Worm (Caenorhabditis elegans) whole organism, young adult: ENCODE results near the gene skat-1.

Experiments used
- aptf-3 ChIP-seq: fragments of 200-800 bp; sonication (Bioruptor generic); IDR thresholded peaks from 2 replicates; pipeline ENCODE4 v1.3.6; 2022; ENCODE audit warnings: missing genetic modification characterization, missing compliant biosample characterization
- attf-5 ChIP-seq: fragments of 200-800 bp; sonication (Bioruptor generic); optimal IDR thresholded peaks from 2 replicates; lab custom pipeline; 2018; ENCODE audit warnings: mild to moderate bottlenecking, missing genetic modification characterization, missing compliant biosample characterization

- TF ChIP-seq attf-5 (GFP tag; lab: Kevin White, UChicago) (no peak), aptf-3 (GFP tag; lab: Robert Waterston, UW) (no peak)
Observed at ce11 chrIII:9002545-9002944, 6.0 kb upstream of the skat-1 start, which contains the start of the genes F59B2.15 and zif-1.
